Worm (Caenorhabditis elegans) whole organism, L3 larva: ENCODE results near the gene ptr-3.

Experiments used
- R02D3.7 ChIP-seq: fragments of 150-350 bp; optimal IDR thresholded peaks from 2 replicates; lab custom pipeline; 2014; ENCODE audit warnings: missing biosample characterization, missing genetic modification characterization
- aly-2 ChIP-seq: fragments of 150-350 bp; optimal IDR thresholded peaks from 2 replicates; lab custom pipeline; 2014; ENCODE audit warnings: missing biosample characterization, missing genetic modification characterization
- ama-1 ChIP-seq: fragments of 150-350 bp; optimal IDR thresholded peaks from 2 replicates; lab custom pipeline; 2018
- ceh-16 ChIP-seq: sonication (generic microtip); optimal IDR thresholded peaks from 2 replicates; lab custom pipeline; 2017; ENCODE audit warnings: missing biosample characterization, missing genetic modification characterization
- egl-27 ChIP-seq: sonication (generic microtip); optimal IDR thresholded peaks from 4 replicates; lab custom pipeline; 2017; ENCODE audit warnings: missing biosample characterization, missing genetic modification reagents, missing genetic modification characterization
- elt-2 ChIP-seq: sonication (generic microtip); optimal IDR thresholded peaks from 2 replicates; lab custom pipeline; 2016; ENCODE audit warnings: missing genetic modification reagents, mild to moderate bottlenecking, missing genetic modification characterization, missing compliant biosample characterization
- fos-1 ChIP-seq: fragments of 150-350 bp; optimal IDR thresholded peaks from 2 replicates; lab custom pipeline; 2014; ENCODE audit warnings: missing biosample characterization, missing genetic modification characterization
- nhr-11 ChIP-seq: fragments of 150-350 bp; optimal IDR thresholded peaks from 2 replicates; lab custom pipeline; 2014; ENCODE audit warnings: missing biosample characterization, missing genetic modification characterization
- nhr-23 ChIP-seq: fragments of 150-350 bp; optimal IDR thresholded peaks from 2 replicates; lab custom pipeline; 2014; ENCODE audit warnings: missing biosample characterization, missing genetic modification reagents, missing genetic modification characterization
- skn-1 ChIP-seq: fragments of 150-350 bp; optimal IDR thresholded peaks from 2 replicates; lab custom pipeline; 2014; ENCODE audit warnings: missing biosample characterization, missing genetic modification characterization
- snpc-4 ChIP-seq: fragments of 150-350 bp; optimal IDR thresholded peaks from 2 replicates; lab custom pipeline; 2014; ENCODE audit warnings: missing biosample characterization, missing genetic modification characterization
- unc-39 ChIP-seq: sonication (generic microtip); optimal IDR thresholded peaks from 4 replicates; lab custom pipeline; 2017; ENCODE audit warnings: missing biosample characterization, missing genetic modification characterization

ce11 chrII:400167-400566 is 32.8 kb upstream of the ptr-3 start:
- TF ChIP-seq fos-1 (tag; lab: Kevin White, UChicago): no peak
- no peak for TF ChIP-seq unc-39
- no peak for TF ChIP-seq ama-1
- no peak for TF ChIP-seq skn-1 (tag; lab: Kevin White, UChicago)
- TF ChIP-seq aly-2: no peak
- no peak for TF ChIP-seq elt-2 (tag; lab: Kevin White, UChicago)
- no peak for TF ChIP-seq nhr-23
- no peak for TF ChIP-seq R02D3.7
- TF ChIP-seq ceh-16 (tag; lab: Kevin White, UChicago): no peak
- no peak for TF ChIP-seq snpc-4 (tag; lab: Kevin White, UChicago)
- TF ChIP-seq nhr-11 (tag; lab: Kevin White, UChicago): no peak
- no peak for TF ChIP-seq egl-27
